Fruit fly (Drosophila melanogaster): ENCODE measurements around the gene GNBP2.
A peak's percentile ranks its signal among the peaks of the same experiment; 100 is the strongest.

Gene GNBP2

DNA sequence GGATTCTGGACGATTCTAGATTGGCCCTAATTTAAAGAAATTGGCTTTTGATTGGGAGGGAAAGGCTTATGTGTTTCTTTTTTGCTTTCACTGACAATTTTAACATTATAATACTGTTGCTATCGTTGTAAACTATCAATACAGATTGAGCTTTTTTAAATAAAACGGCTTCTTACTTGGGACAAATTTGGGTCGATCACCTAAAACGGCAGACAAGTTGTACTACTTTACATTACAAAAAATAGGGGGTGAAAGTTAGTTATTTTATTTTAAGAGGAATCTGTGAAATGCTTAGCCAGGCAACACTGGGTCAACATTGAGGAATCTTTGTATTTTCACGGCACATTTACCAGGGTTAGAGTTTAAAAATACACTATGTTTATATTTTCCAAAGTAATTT lies 23.1 kb upstream of the GNBP2 start, which contains the start of gene Dic4:
TSS of gene Dic4 (minus strand) at position 101 of the 400 bp plus-strand sequence.
- TF ChIP-seq Dif (GFP tag; optimal IDR thresholded peaks at IDR 0.05; ENCODE audit: partially characterized antibody) (no peak), N (GFP tag; optimal IDR thresholded peaks at IDR 0.05) (no peak), dl (GFP tag; optimal IDR thresholded peaks at IDR 0.05; ENCODE audit: insufficient read depth in 1 of 2, partially characterized antibody in 2 of 2) (no peak), Myc (optimal IDR thresholded peaks at IDR 0.05) (no peak), CrebA (GFP tag; optimal IDR thresholded peaks at IDR 0.05; ENCODE audit: borderline replicate concordance) (no peak), Abd-B (GFP tag; optimal IDR thresholded peaks at IDR 0.05) (no peak), Dfd (GFP tag; optimal IDR thresholded peaks at IDR 0.05) (no peak), Jra (GFP tag; optimal IDR thresholded peaks at IDR 0.05) (no peak)

DNA sequence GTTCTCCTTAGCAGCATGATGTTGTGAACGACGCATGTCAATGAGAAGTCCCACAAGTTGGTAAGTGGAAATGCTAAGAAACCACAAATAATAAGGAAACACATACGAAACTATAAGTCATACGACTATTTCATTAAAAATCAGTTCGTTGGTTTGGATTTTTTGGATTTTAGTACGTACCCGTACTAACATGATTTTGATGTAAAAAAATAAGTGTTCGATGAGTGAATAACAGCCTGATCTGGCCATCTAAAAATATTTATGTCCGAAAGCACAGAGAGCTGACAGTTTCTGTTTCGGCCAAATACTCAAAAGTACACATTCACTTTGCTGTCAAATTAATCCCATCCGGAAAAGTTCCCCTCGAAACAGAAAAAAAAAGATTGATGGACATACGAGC lies 18.7 kb upstream of the GNBP2 start, which contains the start of gene CG6893:
TSS of gene CG6893 (plus strand) at position 301 of the 400 bp plus-strand sequence.
- no peak for TF ChIP-seq sage (GFP tag; optimal IDR thresholded peaks at IDR 0.05)
- no peak for TF ChIP-seq foxo (GFP tag; optimal IDR thresholded peaks at IDR 0.05)

DNA sequence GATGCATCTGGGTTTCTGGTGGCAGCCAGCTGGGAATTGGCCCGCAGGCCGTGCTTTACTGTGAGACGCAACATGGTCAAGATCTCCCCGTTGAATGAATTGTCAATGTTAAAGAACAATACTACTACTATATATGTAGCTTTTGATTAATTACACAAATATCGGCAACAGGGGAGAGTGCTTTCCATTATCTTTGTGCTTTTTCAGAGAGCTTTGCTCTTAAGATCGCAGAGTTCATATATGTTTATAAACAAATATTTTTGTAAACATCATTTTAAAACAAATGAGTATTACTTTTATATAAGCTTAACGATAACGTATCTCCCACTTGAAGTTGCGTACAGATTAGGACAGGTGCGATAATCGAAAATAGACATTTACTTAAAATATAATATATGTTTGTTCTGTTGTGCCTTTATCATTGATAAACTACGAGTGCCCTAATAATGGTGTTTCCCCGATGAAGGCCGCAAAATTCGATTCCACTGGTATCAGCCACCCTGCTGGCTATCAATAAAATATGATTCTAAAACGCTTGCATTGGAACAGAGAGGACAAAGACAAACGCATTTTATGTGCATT lies 11.1 kb upstream of the GNBP2 start, which contains the start of gene Cyp12c1:
TSS of gene Cyp12c1 (minus strand) at position 100 of the 582 bp plus-strand sequence.
- TF ChIP-seq Rel (GFP tag; optimal IDR thresholded peaks at IDR 0.05) = no peak
- peak; percentile 88 for TF ChIP-seq Rel (tag; optimal IDR thresholded peaks at IDR 0.05)
- no peak for TF ChIP-seq h (GFP tag; optimal IDR thresholded peaks at IDR 0.05)
- no peak for TF ChIP-seq dmrt93B (GFP tag; optimal IDR thresholded peaks at IDR 0.05)
- peak; percentile 41 for TF ChIP-seq fru (GFP tag; optimal IDR thresholded peaks at IDR 0.05)

DNA sequence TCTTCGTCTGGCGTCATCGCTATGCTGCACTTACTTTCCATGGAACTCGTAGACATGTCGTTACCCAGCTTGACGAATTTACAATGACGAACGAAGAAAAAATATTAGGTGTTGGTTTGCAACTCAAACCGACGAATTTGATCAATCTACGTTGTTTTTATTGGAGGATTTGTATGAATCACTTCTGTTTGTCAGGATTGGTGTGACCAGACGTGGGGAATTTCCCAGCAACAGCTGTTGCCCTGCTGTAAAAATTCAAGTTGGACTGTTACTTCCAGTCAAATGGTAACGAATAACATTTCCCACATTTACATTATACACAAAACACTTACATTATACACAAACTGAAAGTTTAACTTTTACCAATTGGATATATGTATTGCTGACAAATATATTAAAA lies 8.6 kb upstream of the GNBP2 start, which contains the start of gene Chmp1:
TSS of gene Chmp1 (minus strand) at position 216 of the 400 bp plus-strand sequence.
- TF ChIP-seq br (GFP tag; optimal IDR thresholded peaks at IDR 0.05) (no peak), Jra (GFP tag; optimal IDR thresholded peaks at IDR 0.05) (peak; percentile 69), Hnf4 (GFP tag; optimal IDR thresholded peaks at IDR 0.05) (no peak), h (GFP tag; optimal IDR thresholded peaks at IDR 0.05) (no peak), fru (GFP tag; optimal IDR thresholded peaks at IDR 0.05) (no peak), Myc (optimal IDR thresholded peaks at IDR 0.05) (no peak), dl (GFP tag; optimal IDR thresholded peaks at IDR 0.05; ENCODE audit: insufficient read depth in 1 of 2, partially characterized antibody in 2 of 2) (peak in 1 of 2 experiments; percentile 50), Rel (GFP tag; optimal IDR thresholded peaks at IDR 0.05) (no peak), Rel (tag; optimal IDR thresholded peaks at IDR 0.05) (peak; percentile 87), dsf (GFP tag; optimal IDR thresholded peaks at IDR 0.05; ENCODE audit: borderline replicate concordance) (no peak), jim (GFP tag; optimal IDR thresholded peaks at IDR 0.05) (no peak), foxo (GFP tag; optimal IDR thresholded peaks at IDR 0.05) (no peak), Dfd (GFP tag; optimal IDR thresholded peaks at IDR 0.05) (no peak)

DNA sequence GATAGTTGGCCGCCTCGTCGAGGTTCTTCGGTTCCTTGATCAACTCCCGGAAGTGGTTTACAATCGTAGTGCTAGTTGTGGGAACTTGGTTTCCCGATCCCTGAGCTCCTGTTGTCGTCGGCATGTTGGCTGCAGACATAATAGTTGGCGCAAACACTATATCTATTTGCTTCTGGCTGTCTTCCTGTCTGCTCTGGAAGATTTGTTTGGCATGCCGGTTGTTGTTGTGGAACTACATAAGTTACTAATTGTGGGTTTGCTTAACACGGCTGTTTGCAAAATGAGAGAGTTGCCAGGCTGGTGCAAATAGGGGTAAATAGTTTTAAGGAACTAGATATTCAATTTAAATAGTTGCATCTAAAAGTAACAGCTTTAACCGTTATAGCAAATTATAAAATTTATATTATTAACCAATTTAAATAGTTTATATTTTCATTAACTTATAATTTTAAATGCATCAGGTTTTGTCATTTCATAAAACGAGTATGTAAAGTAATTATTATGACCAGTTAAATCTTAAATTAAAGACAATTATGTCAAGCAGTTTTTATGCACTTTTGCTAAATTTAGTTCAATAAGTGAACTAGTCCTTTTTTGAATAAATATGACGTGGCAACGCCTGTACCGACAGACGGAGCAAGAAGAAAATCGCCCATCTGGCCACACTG lies 6.5 kb upstream of the GNBP2 start, which contains the start of the genes Sgf11 and CG32202:
TSS of gene Sgf11 (minus strand) at position 287 of the 668 bp plus-strand sequence.
TSS of gene CG32202 (plus strand) at position 635 of the 668 bp plus-strand sequence.
- TF ChIP-seq GATAd (GFP tag; optimal IDR thresholded peaks at IDR 0.05) (peak; percentile 10), N (GFP tag; optimal IDR thresholded peaks at IDR 0.05) (no peak), Dfd (GFP tag; optimal IDR thresholded peaks at IDR 0.05) (no peak), psq (GFP tag; optimal IDR thresholded peaks at IDR 0.05) (peak; percentile 66), Myc (optimal IDR thresholded peaks at IDR 0.05) (no peak), Sp1 (GFP tag; optimal IDR thresholded peaks at IDR 0.05) (peak; percentile 61), HLH106 (tag; optimal IDR thresholded peaks at IDR 0.05) (peak; percentile 67), woc (GFP tag; optimal IDR thresholded peaks at IDR 0.05) (peak; percentile 29), Hr83 (GFP tag; optimal IDR thresholded peaks at IDR 0.05; ENCODE audit: poor library complexity, severe bottlenecking) (no peak), rgr (GFP tag; optimal IDR thresholded peaks at IDR 0.05) (peak; percentile 55), ey (GFP tag; optimal IDR thresholded peaks at IDR 0.05) (peak; percentile 8), foxo (GFP tag; optimal IDR thresholded peaks at IDR 0.05) (peak in 1 of 2 experiments; percentile 66), Rel (GFP tag; optimal IDR thresholded peaks at IDR 0.05) (no peak), Rel (tag; optimal IDR thresholded peaks at IDR 0.05) (peak; percentile 9), Jra (GFP tag; optimal IDR thresholded peaks at IDR 0.05) (peak; percentile 11), OdsH (GFP tag; optimal IDR thresholded peaks at IDR 0.05) (peak; percentile 24)
